Worm (Caenorhabditis elegans) whole organism, L2 larva: ENCODE results near the gene elf-1.

ENCODE experiments used
- ama-1 ChIP-seq: fragments of 150-350 bp; optimal IDR thresholded peaks from 2 replicates; lab custom pipeline; 2018; ENCODE audit warnings: inconsistent platforms
- fos-1 ChIP-seq: fragments of 150-350 bp; optimal IDR thresholded peaks from 2 replicates; lab custom pipeline; 2014; ENCODE audit warnings: missing biosample characterization, missing genetic modification characterization
- mdl-1 ChIP-seq, 2 experiments: fragments of 150-350 bp in 1 of 2; sonication (generic microtip) in 1 of 2; optimal IDR thresholded peaks; 2 replicates each; lab custom pipeline; 2017; ENCODE audit warnings: missing biosample characterization in 2 of 2, missing genetic modification characterization in 2 of 2
- nhr-12 ChIP-seq: fragments of 150-350 bp; optimal IDR thresholded peaks from 2 replicates; lab custom pipeline; 2014; ENCODE audit warnings: missing biosample characterization, missing genetic modification characterization
- nhr-237 ChIP-seq: fragments of 150-350 bp; optimal IDR thresholded peaks from 2 replicates; lab custom pipeline; 2014; ENCODE audit warnings: missing biosample characterization, missing genetic modification characterization
- nhr-77 ChIP-seq: fragments of 150-350 bp; optimal IDR thresholded peaks from 2 replicates; lab custom pipeline; 2014; ENCODE audit warnings: missing biosample characterization, missing genetic modification characterization
- skn-1 ChIP-seq: sonication (generic microtip); optimal IDR thresholded peaks from 2 replicates; lab custom pipeline; 2017; ENCODE audit warnings: missing biosample characterization, missing genetic modification characterization
- snpc-4 ChIP-seq: fragments of 150-350 bp; optimal IDR thresholded peaks from 2 replicates; lab custom pipeline; 2014; ENCODE audit warnings: missing biosample characterization, missing genetic modification characterization
- ztf-1 ChIP-seq: fragments of 200-800 bp; sonication (Bioruptor generic); conservative IDR thresholded peaks from 2 replicates; pipeline ENCODE4 v1.3.6; 2022; ENCODE audit warnings: missing genetic modification characterization, missing compliant biosample characterization

- no peak for TF ChIP-seq mdl-1 (tag; optimal IDR thresholded peaks at IDR 0.05; lab: Kevin White, UChicago)
- TF ChIP-seq fos-1 (tag; lab: Kevin White, UChicago): no peak
- TF ChIP-seq nhr-77 (tag; lab: Kevin White, UChicago): no peak
- no peak for TF ChIP-seq ztf-1 (GFP tag; lab: Robert Waterston, UW)
- no peak for TF ChIP-seq snpc-4 (tag; lab: Kevin White, UChicago)
- no peak for TF ChIP-seq ama-1 (lab: Kevin White, UChicago)
- TF ChIP-seq skn-1 (tag; lab: Kevin White, UChicago): no peak
- no peak for TF ChIP-seq nhr-237 (tag; lab: Kevin White, UChicago)
- TF ChIP-seq nhr-12: no peak
Observed at ce11 chrIII:698814-699213, 9.8 kb downstream of the elf-1 start.
